Worm (Caenorhabditis elegans) whole organism, L3 larva: ENCODE measurements around the gene ZK1320.2.

Experiments
- R02D3.7 ChIP-seq: fragments of 150-350 bp; optimal IDR thresholded peaks from 2 replicates; lab custom pipeline; 2014; ENCODE audit warnings: missing biosample characterization, missing genetic modification characterization
- ZK546.5 ChIP-seq: sonication (generic microtip); optimal IDR thresholded peaks from 2 replicates; lab custom pipeline; 2017; ENCODE audit warnings: missing biosample characterization, missing genetic modification characterization
- ama-1 ChIP-seq: fragments of 150-350 bp; optimal IDR thresholded peaks from 2 replicates; lab custom pipeline; 2018
- ceh-16 ChIP-seq: sonication (generic microtip); optimal IDR thresholded peaks from 2 replicates; lab custom pipeline; 2017; ENCODE audit warnings: missing biosample characterization, missing genetic modification characterization
- ceh-28 ChIP-seq: fragments of 150-350 bp; optimal IDR thresholded peaks from 2 replicates; lab custom pipeline; 2014; ENCODE audit warnings: missing biosample characterization, missing genetic modification reagents, missing genetic modification characterization
- ceh-82 ChIP-seq: fragments of 150-350 bp; optimal IDR thresholded peaks from 2 replicates; lab custom pipeline; 2014; ENCODE audit warnings: missing biosample characterization, missing genetic modification characterization
- ceh-9 ChIP-seq: sonication (generic microtip); optimal IDR thresholded peaks from 2 replicates; lab custom pipeline; 2018; ENCODE audit warnings: missing biosample characterization, missing genetic modification characterization
- daf-12 ChIP-seq: fragments of 150-350 bp; optimal IDR thresholded peaks from 2 replicates; lab custom pipeline; 2014; ENCODE audit warnings: missing biosample characterization, missing genetic modification reagents, missing genetic modification characterization
- egl-27 ChIP-seq: sonication (generic microtip); optimal IDR thresholded peaks from 4 replicates; lab custom pipeline; 2017; ENCODE audit warnings: missing biosample characterization, missing genetic modification reagents, missing genetic modification characterization
- egl-5 ChIP-seq: fragments of 150-350 bp; optimal IDR thresholded peaks from 2 replicates; lab custom pipeline; 2017; ENCODE audit warnings: missing biosample characterization, missing genetic modification reagents, missing genetic modification characterization, inconsistent platforms
- elt-1 ChIP-seq: fragments of 150-350 bp; optimal IDR thresholded peaks from 2 replicates; lab custom pipeline; 2014; ENCODE audit warnings: missing biosample characterization, missing genetic modification characterization
- elt-2 ChIP-seq: sonication (generic microtip); optimal IDR thresholded peaks from 2 replicates; lab custom pipeline; 2016; ENCODE audit warnings: missing genetic modification reagents, mild to moderate bottlenecking, missing genetic modification characterization, missing compliant biosample characterization
- elt-3 ChIP-seq, 3 experiments: fragments of 150-350 bp in 1 of 3; sonication (generic microtip) in 2 of 3; optimal IDR thresholded peaks; 2 replicates in 2 of 3; 4 replicates in 1 of 3; lab custom pipeline; 2014 to 2017; ENCODE audit warnings: missing biosample characterization in 3 of 3, missing genetic modification characterization in 3 of 3
- eor-1 ChIP-seq, 2 experiments: fragments of 150-350 bp; optimal IDR thresholded peaks; 2 replicates each; lab custom pipeline; 2014 to 2018; ENCODE audit warnings: missing biosample characterization in 2 of 2, missing genetic modification characterization in 2 of 2
- fkh-10 ChIP-seq: sonication (generic microtip); optimal IDR thresholded peaks from 2 replicates; lab custom pipeline; 2017; ENCODE audit warnings: missing biosample characterization, missing genetic modification reagents, missing genetic modification characterization
- fkh-2 ChIP-seq: fragments of 150-350 bp; optimal IDR thresholded peaks from 2 replicates; lab custom pipeline; 2014; ENCODE audit warnings: missing biosample characterization, missing genetic modification reagents, missing genetic modification characterization
- fos-1 ChIP-seq: fragments of 150-350 bp; optimal IDR thresholded peaks from 2 replicates; lab custom pipeline; 2014; ENCODE audit warnings: missing biosample characterization, missing genetic modification characterization
- hmg-11 ChIP-seq: sonication (generic microtip); optimal IDR thresholded peaks from 2 replicates; lab custom pipeline; 2016; ENCODE audit warnings: missing genetic modification characterization, missing compliant biosample characterization
- jun-1 ChIP-seq: fragments of 150-350 bp; optimal IDR thresholded peaks from 2 replicates; lab custom pipeline; 2014; ENCODE audit warnings: missing biosample characterization, missing genetic modification reagents, missing genetic modification characterization
- lin-39 ChIP-seq: fragments of 150-350 bp; optimal IDR thresholded peaks from 2 replicates; lab custom pipeline; 2018; ENCODE audit warnings: missing biosample characterization, missing genetic modification reagents, missing genetic modification characterization
- lsy-12 ChIP-seq: sonication (generic microtip); optimal IDR thresholded peaks from 2 replicates; lab custom pipeline; 2016; ENCODE audit warnings: mild to moderate bottlenecking, missing genetic modification characterization, missing compliant biosample characterization
- mdl-1 ChIP-seq: fragments of 150-350 bp; optimal IDR thresholded peaks from 2 replicates; lab custom pipeline; 2014; ENCODE audit warnings: missing biosample characterization, missing genetic modification characterization
- mml-1 ChIP-seq: fragments of 150-350 bp; sonication (generic microtip); optimal IDR thresholded peaks from 3 replicates; lab custom pipeline; 2014; ENCODE audit warnings: missing biosample characterization, missing genetic modification characterization
- nfya-1 ChIP-seq: sonication (generic microtip); optimal IDR thresholded peaks from 2 replicates; lab custom pipeline; 2017; ENCODE audit warnings: missing genetic modification characterization, mild to moderate bottlenecking, missing compliant biosample characterization, antibody characterized with exemption, moderate library complexity; ENCODE audit not compliant: insufficient read depth
- nhr-11 ChIP-seq: fragments of 150-350 bp; optimal IDR thresholded peaks from 2 replicates; lab custom pipeline; 2014; ENCODE audit warnings: missing biosample characterization, missing genetic modification characterization
- nhr-23 ChIP-seq: fragments of 150-350 bp; optimal IDR thresholded peaks from 2 replicates; lab custom pipeline; 2014; ENCODE audit warnings: missing biosample characterization, missing genetic modification reagents, missing genetic modification characterization
- nhr-237 ChIP-seq: fragments of 150-350 bp; optimal IDR thresholded peaks from 2 replicates; lab custom pipeline; 2014; ENCODE audit warnings: missing biosample characterization, missing genetic modification characterization
- nhr-25 ChIP-seq: sonication (generic microtip); optimal IDR thresholded peaks from 2 replicates; lab custom pipeline; 2017; ENCODE audit warnings: missing biosample characterization, missing genetic modification characterization
- nhr-28 ChIP-seq: fragments of 150-350 bp; optimal IDR thresholded peaks from 2 replicates; lab custom pipeline; 2014; ENCODE audit warnings: missing biosample characterization, missing genetic modification characterization
- nhr-43 ChIP-seq: sonication (generic microtip); optimal IDR thresholded peaks from 2 replicates; lab custom pipeline; 2016; ENCODE audit warnings: mild to moderate bottlenecking, missing genetic modification characterization, missing compliant biosample characterization; ENCODE audit not compliant: poor library complexity, severe bottlenecking
- nhr-67 ChIP-seq: fragments of 150-350 bp; optimal IDR thresholded peaks from 2 replicates; lab custom pipeline; 2014; ENCODE audit warnings: missing biosample characterization, missing genetic modification characterization
- nhr-76 ChIP-seq: fragments of 150-350 bp; sonication (generic microtip); optimal IDR thresholded peaks from 5 replicates; lab custom pipeline; 2014; ENCODE audit warnings: missing biosample characterization, missing genetic modification characterization
- nhr-77 ChIP-seq: fragments of 150-350 bp; optimal IDR thresholded peaks from 2 replicates; lab custom pipeline; 2014; ENCODE audit warnings: missing biosample characterization, missing genetic modification characterization
- pha-4 ChIP-seq: fragments of 150-350 bp; optimal IDR thresholded peaks from 2 replicates; lab custom pipeline; 2014; ENCODE audit warnings: missing biosample characterization, missing genetic modification reagents, missing genetic modification characterization
- pqm-1 ChIP-seq: fragments of 150-350 bp; optimal IDR thresholded peaks from 2 replicates; lab custom pipeline; 2017; ENCODE audit warnings: missing biosample characterization, missing genetic modification characterization, inconsistent platforms
- sea-2 ChIP-seq: fragments of 150-350 bp; sonication (generic microtip); optimal IDR thresholded peaks from 4 replicates; lab custom pipeline; 2014; ENCODE audit warnings: missing biosample characterization, missing genetic modification reagents, missing genetic modification characterization
- skn-1 ChIP-seq: fragments of 150-350 bp; optimal IDR thresholded peaks from 2 replicates; lab custom pipeline; 2014; ENCODE audit warnings: missing biosample characterization, missing genetic modification characterization
- tbx-2 ChIP-seq: sonication (generic microtip); optimal IDR thresholded peaks from 2 replicates; lab custom pipeline; 2016; ENCODE audit warnings: mild to moderate bottlenecking, missing genetic modification characterization, missing compliant biosample characterization
- zag-1 ChIP-seq: fragments of 150-350 bp; optimal IDR thresholded peaks from 2 replicates; lab custom pipeline; 2014; ENCODE audit warnings: missing biosample characterization, missing genetic modification characterization
- ztf-11 ChIP-seq: fragments of 150-350 bp; optimal IDR thresholded peaks from 2 replicates; lab custom pipeline; 2014; ENCODE audit warnings: missing biosample characterization, missing genetic modification characterization
- ztf-4 ChIP-seq: fragments of 150-350 bp; optimal IDR thresholded peaks from 2 replicates; lab custom pipeline; 2014; ENCODE audit warnings: missing biosample characterization, missing genetic modification characterization

ZK1320.2 gene

DNA sequence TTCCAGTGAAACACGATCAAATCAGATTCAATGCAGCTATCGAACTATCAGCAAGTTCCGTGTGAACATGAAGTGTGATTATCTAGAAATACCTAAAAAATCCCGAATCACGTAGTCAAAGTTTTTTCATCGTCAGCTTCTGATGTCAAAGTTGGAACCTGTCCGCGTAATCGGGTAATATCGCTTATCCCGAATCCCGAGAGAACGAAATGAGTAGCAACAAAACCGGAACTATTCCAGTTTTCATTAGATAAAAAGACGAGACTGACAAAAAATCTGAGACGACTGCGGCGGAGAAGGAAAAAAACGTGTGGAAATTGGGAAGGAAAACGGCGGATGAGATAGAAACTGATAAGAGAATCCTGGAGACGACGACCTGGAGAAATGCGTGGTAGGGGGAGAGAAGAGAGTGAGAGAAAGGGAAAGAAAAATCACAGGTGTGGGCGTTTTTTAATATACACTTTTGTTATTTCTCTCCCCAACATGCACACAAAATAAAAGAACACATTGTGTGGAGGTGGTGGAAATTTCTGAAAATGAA is 38.7 kb downstream of the ZK1320.2 start:
- TF ChIP-seq ceh-82: no peak
- no peak for TF ChIP-seq fos-1 (tag; lab: Kevin White, UChicago)
- no peak for TF ChIP-seq nhr-237
- no peak for TF ChIP-seq egl-27 (tag; lab: Kevin White, UChicago)
- TF ChIP-seq elt-1 (tag; lab: Kevin White, UChicago): no peak
- no peak for TF ChIP-seq hmg-11 (tag; lab: Kevin White, UChicago)
- TF ChIP-seq nhr-77 (tag; lab: Kevin White, UChicago): no peak
- TF ChIP-seq elt-3 (tag; optimal IDR thresholded peaks at IDR 0.05; lab: Kevin White, UChicago): peak in 1 of 3 experiments; percentile 43
- TF ChIP-seq nhr-23 (tag; lab: Kevin White, UChicago): peak; percentile 10
- no peak for TF ChIP-seq ztf-11 (tag; lab: Kevin White, UChicago)
- no peak for TF ChIP-seq nhr-25 (tag; lab: Kevin White, UChicago)
- TF ChIP-seq nhr-28 (tag; lab: Kevin White, UChicago): no peak
- no peak for TF ChIP-seq skn-1 (tag; lab: Kevin White, UChicago)
- peak; percentile 81 for TF ChIP-seq ama-1 (lab: Kevin White, UChicago)
- TF ChIP-seq tbx-2 (tag; lab: Kevin White, UChicago): no peak
- TF ChIP-seq sea-2 (GFP tag; lab: Kevin White, UChicago): no peak
- TF ChIP-seq pqm-1 (tag; lab: Kevin White, UChicago): no peak
- TF ChIP-seq nhr-43 (tag; lab: Kevin White, UChicago): no peak
- no peak for TF ChIP-seq eor-1 (tag; optimal IDR thresholded peaks at IDR 0.05; lab: Kevin White, UChicago)
- TF ChIP-seq lin-39: no peak
- no peak for TF ChIP-seq fkh-10 (GFP tag; lab: Kevin White, UChicago)
- no peak for TF ChIP-seq ZK546.5
- TF ChIP-seq elt-2: peak; percentile 68
- no peak for TF ChIP-seq mml-1 (tag; lab: Kevin White, UChicago)
- TF ChIP-seq nhr-76: no peak
- no peak for TF ChIP-seq fkh-2
- no peak for TF ChIP-seq daf-12 (tag; lab: Kevin White, UChicago)
- peak; percentile 43 for TF ChIP-seq nfya-1 (tag; lab: Kevin White, UChicago)
- TF ChIP-seq ceh-16 (tag; lab: Kevin White, UChicago): no peak
- TF ChIP-seq zag-1 (tag; lab: Kevin White, UChicago): no peak
- no peak for TF ChIP-seq nhr-67 (tag; lab: Kevin White, UChicago)
- TF ChIP-seq R02D3.7 (tag; lab: Kevin White, UChicago): no peak
- TF ChIP-seq egl-5 (tag; lab: Kevin White, UChicago): no peak
- TF ChIP-seq, all 47 proteins: peak for 5

DNA sequence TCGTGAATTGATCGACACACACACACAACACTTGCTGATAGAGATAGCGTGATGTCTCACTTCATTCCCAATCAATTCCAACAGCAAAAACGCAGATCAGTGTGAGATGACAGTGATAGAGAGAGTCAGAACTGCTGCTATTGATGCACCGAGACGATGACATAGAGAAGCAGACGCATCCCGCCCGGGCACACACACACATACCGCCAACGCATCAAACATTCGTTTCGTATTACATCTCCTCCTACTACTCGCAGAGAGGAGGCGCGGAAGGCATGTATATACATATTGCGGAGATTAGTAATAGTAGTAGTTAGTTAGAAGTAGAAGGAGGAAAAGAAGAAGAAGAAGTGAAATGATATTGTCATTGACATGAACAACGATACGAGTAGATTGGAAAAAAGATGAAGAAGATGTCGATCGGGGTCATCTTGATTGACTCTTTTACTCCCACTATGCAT is 39.4 kb downstream of the ZK1320.2 start:
- no peak for TF ChIP-seq nhr-11 (tag; lab: Kevin White, UChicago)
- TF ChIP-seq ceh-82: peak; percentile 40
- no peak for TF ChIP-seq ceh-16 (tag; lab: Kevin White, UChicago)
- TF ChIP-seq tbx-2 (tag; lab: Kevin White, UChicago): no peak
- TF ChIP-seq ceh-9: no peak
- no peak for TF ChIP-seq daf-12 (tag; lab: Kevin White, UChicago)
- TF ChIP-seq ztf-4 (tag; lab: Kevin White, UChicago): no peak
- peak; percentile 47 for TF ChIP-seq pha-4 (tag; lab: Kevin White, UChicago)
- peak; percentile 40 for TF ChIP-seq nfya-1 (tag; lab: Kevin White, UChicago)
- peak; percentile 44 for TF ChIP-seq pqm-1 (tag; lab: Kevin White, UChicago)
- peak; percentile 74 for TF ChIP-seq ceh-28
- TF ChIP-seq fos-1 (tag; lab: Kevin White, UChicago): no peak
- no peak for TF ChIP-seq egl-5 (tag; lab: Kevin White, UChicago)
- peak; percentile 48 for TF ChIP-seq lin-39
- TF ChIP-seq mdl-1 (tag; lab: Kevin White, UChicago): peak; percentile 18
- TF ChIP-seq elt-3 (tag; optimal IDR thresholded peaks at IDR 0.05; lab: Kevin White, UChicago): peak in 2 of 3 experiments; percentile 34 to 92
- no peak for TF ChIP-seq mml-1 (tag; lab: Kevin White, UChicago)
- peak; percentile 75 for TF ChIP-seq elt-2
- no peak for TF ChIP-seq nhr-43 (tag; lab: Kevin White, UChicago)
- TF ChIP-seq jun-1 (tag; lab: Kevin White, UChicago): peak; percentile 57
- peak; percentile 92 for TF ChIP-seq ama-1 (lab: Kevin White, UChicago)
- peak; percentile 20 for TF ChIP-seq nhr-77 (tag; lab: Kevin White, UChicago)
- no peak for TF ChIP-seq hmg-11 (tag; lab: Kevin White, UChicago)
- TF ChIP-seq lsy-12 (tag; lab: Kevin White, UChicago): peak; percentile 4
- peak; percentile 76 for TF ChIP-seq nhr-25 (tag; lab: Kevin White, UChicago)
- TF ChIP-seq fkh-10 (GFP tag; lab: Kevin White, UChicago): no peak
- peak; percentile 9 for TF ChIP-seq R02D3.7 (tag; lab: Kevin White, UChicago)
- TF ChIP-seq nhr-23 (tag; lab: Kevin White, UChicago): peak; percentile 70
- TF ChIP-seq elt-1 (tag; lab: Kevin White, UChicago): peak; percentile 89
- no peak for TF ChIP-seq egl-27 (tag; lab: Kevin White, UChicago)
